Fruit fly (Drosophila melanogaster): ENCODE data around the gene ome.

Gene ome

dm6 chr3L:14756724-14757463, 84.3 kb downstream of the ome start (continued):
- no peak; the same call in 1 of the 2 replicates for TF ChIP-seq Scr (GFP tag; IDR thresholded peaks at IDR 0.05; ENCODE audit: partially characterized antibody)
- no peak for TF ChIP-seq hkb (optimal IDR thresholded peaks at IDR 0.05)
- peak; percentile 88 for TF ChIP-seq hkb (GFP tag; IDR thresholded peaks at IDR 0.05)
- TF ChIP-seq Dll (GFP tag; IDR thresholded peaks at IDR 0.05; ENCODE audit: partially characterized antibody) = 0 out of 4 replicates have a peak, but pooled peaks have one; percentile 29
- TF ChIP-seq salm (tag; optimal IDR thresholded peaks at IDR 0.05) = peak; percentile 60
- peak; percentile 92 for TF ChIP-seq E2f1 (GFP tag; IDR thresholded peaks at IDR 0.05)
- TF ChIP-seq exex (tag; optimal IDR thresholded peaks at IDR 0.05) = peak; percentile 27
- TF ChIP-seq Bgb (GFP tag; IDR thresholded peaks at IDR 0.05; ENCODE audit: partially characterized antibody) = no peak; the same call in 1 of the 2 replicates
- TF ChIP-seq zf30C (GFP tag; optimal IDR thresholded peaks at IDR 0.05) = peak; percentile 20
- peak; percentile 83 for TF ChIP-seq CG16815 (GFP tag; optimal IDR thresholded peaks at IDR 0.05)
- no peak for TF ChIP-seq hbn (GFP tag; IDR thresholded peaks at IDR 0.05; ENCODE audit: partially characterized antibody)
- TF ChIP-seq Asciz (GFP tag; optimal IDR thresholded peaks at IDR 0.05) = peak; percentile 73
- peak; percentile 76 for TF ChIP-seq MBD-R2 (GFP tag; IDR thresholded peaks at IDR 0.05)
- no peak for TF ChIP-seq pfk (GFP tag; optimal IDR thresholded peaks at IDR 0.05)
- TF ChIP-seq Dad (GFP tag; optimal IDR thresholded peaks at IDR 0.05) = peak; percentile 84
- peak; percentile 97 for TF ChIP-seq Antp (GFP tag; optimal IDR thresholded peaks at IDR 0.05)
- TF ChIP-seq CG3847 (GFP tag; IDR thresholded peaks at IDR 0.05) = peak; percentile 92
- peak; percentile 59 for TF ChIP-seq nerfin-1 (tag; optimal IDR thresholded peaks at IDR 0.05)
- peak; percentile 82 for TF ChIP-seq p53 (GFP tag; optimal IDR thresholded peaks at IDR 0.05)
- TF ChIP-seq CG31388 (GFP tag; optimal IDR thresholded peaks at IDR 0.05) = peak; percentile 16
- TF ChIP-seq CG32767 (GFP tag; IDR thresholded peaks at IDR 0.05) = peak; percentile 79; the same call in 1 of the 2 replicates
- TF ChIP-seq nau (GFP tag; optimal IDR thresholded peaks at IDR 0.05) = peak; percentile 76
- peak; percentile 58 for TF ChIP-seq CG15696 (tag; optimal IDR thresholded peaks at IDR 0.05)
- TF ChIP-seq CG12659 (GFP tag; optimal IDR thresholded peaks at IDR 0.05) = peak; percentile 91
- peak; percentile 92 for TF ChIP-seq Optix (GFP tag; IDR thresholded peaks at IDR 0.05)
- peak; percentile 81 for TF ChIP-seq HmgD (GFP tag; optimal IDR thresholded peaks at IDR 0.05)
- TF ChIP-seq bigmax (GFP tag; optimal IDR thresholded peaks at IDR 0.05) = peak; percentile 97
- TF ChIP-seq sens (GFP tag) = peak; percentile 98
- TF ChIP-seq CG15269 (tag; optimal IDR thresholded peaks at IDR 0.05) = peak; percentile 88
- TF ChIP-seq CG10431 (GFP tag; optimal IDR thresholded peaks at IDR 0.05) = no peak
- TF ChIP-seq CG12219 (GFP tag; optimal IDR thresholded peaks at IDR 0.05) = peak; percentile 80
- peak; percentile 81 for TF ChIP-seq CG12391 (tag; optimal IDR thresholded peaks at IDR 0.05)
- TF ChIP-seq CG11723 (GFP tag; optimal IDR thresholded peaks at IDR 0.05) = peak; percentile 82
- peak; percentile 63 for TF ChIP-seq CG12236 (GFP tag; optimal IDR thresholded peaks at IDR 0.05)
- peak; percentile 44 for TF ChIP-seq Hmx (GFP tag; optimal IDR thresholded peaks at IDR 0.05)
- TF ChIP-seq bowl (GFP tag; IDR thresholded peaks at IDR 0.05) = peak; percentile 57
- TF ChIP-seq CG31441 (GFP tag; IDR thresholded peaks at IDR 0.05) = peak; percentile 79
- peak; percentile 87 for TF ChIP-seq CG6689 (GFP tag; IDR thresholded peaks at IDR 0.05)
- TF ChIP-seq CG30431 (GFP tag; optimal IDR thresholded peaks at IDR 0.05) = peak; percentile 72
- TF ChIP-seq Spps (tag; optimal IDR thresholded peaks at IDR 0.05) = no peak
- TF ChIP-seq crc (GFP tag; optimal IDR thresholded peaks at IDR 0.05) = peak; percentile 70
- no peak for TF ChIP-seq Hr39 (optimal IDR thresholded peaks at IDR 0.05)
- TF ChIP-seq tna (GFP tag; IDR thresholded peaks at IDR 0.05; ENCODE audit: partially characterized antibody) = no peak
- peak; percentile 87 for TF ChIP-seq CG8089 (GFP tag; optimal IDR thresholded peaks at IDR 0.05)
- peak; percentile 86 for TF ChIP-seq Dip3 (GFP tag; optimal IDR thresholded peaks at IDR 0.05)
- TF ChIP-seq CTCF (GFP tag; optimal IDR thresholded peaks at IDR 0.05) = peak; percentile 27
- TF ChIP-seq CG4424 (GFP tag; optimal IDR thresholded peaks at IDR 0.05) = peak; percentile 86
- peak; percentile 95 for TF ChIP-seq pho (GFP tag; optimal IDR thresholded peaks at IDR 0.05)
- TF ChIP-seq H15 (GFP tag; IDR thresholded peaks at IDR 0.05) = peak; percentile 89
- no peak for TF ChIP-seq Hr78 (GFP tag; optimal IDR thresholded peaks at IDR 0.05)

Measured in whole organism, embryonic.